Worm (Caenorhabditis elegans): ENCODE measurements around the gene gpx-7.

Gene gpx-7

ce11 chrX:7810991-7811390, 11.4 kb upstream of the gpx-7 start:
- no peak for TF ChIP-seq dao-5 (tag; optimal IDR thresholded peaks at IDR 0.05)
- no peak for TF ChIP-seq W03F9.2 (tag; optimal IDR thresholded peaks at IDR 0.05)
- no peak for TF ChIP-seq him-1 (tag; optimal IDR thresholded peaks at IDR 0.05)

- TF ChIP-seq him-1 (tag; optimal IDR thresholded peaks at IDR 0.05) (no peak), dao-5 (tag; optimal IDR thresholded peaks at IDR 0.05) (no peak), W03F9.2 (tag; optimal IDR thresholded peaks at IDR 0.05) (peak; percentile 0)
Observed at ce11 chrX:7809352-7810196, 10.0 kb upstream of the gpx-7 start.

ce11 chrX:7808388-7808787, 8.8 kb upstream of the gpx-7 start:
- TF ChIP-seq W03F9.2 (tag; optimal IDR thresholded peaks at IDR 0.05) (no peak), dao-5 (tag; optimal IDR thresholded peaks at IDR 0.05) (no peak), him-1 (tag; optimal IDR thresholded peaks at IDR 0.05) (no peak)

- TF ChIP-seq W03F9.2 (tag; optimal IDR thresholded peaks at IDR 0.05) (no peak), him-1 (tag; optimal IDR thresholded peaks at IDR 0.05) (no peak), dao-5 (tag; optimal IDR thresholded peaks at IDR 0.05) (no peak)
Observed at ce11 chrX:7800370-7800769, 790 bp upstream of the gpx-7 start.

- TF ChIP-seq dao-5 (tag; optimal IDR thresholded peaks at IDR 0.05): no peak
- no peak for TF ChIP-seq W03F9.2 (tag; optimal IDR thresholded peaks at IDR 0.05)
- peak; percentile 5 for TF ChIP-seq him-1 (tag; optimal IDR thresholded peaks at IDR 0.05)
Observed at ce11 chrX:7798248-7799020, 1.1 kb downstream of the gpx-7 start, which contains the start of gene adm-4. adm-4 (minus strand) TSS chrX:7798298.

ce11 chrX:7794306-7794743, 5.3 kb downstream of the gpx-7 start:
- TF ChIP-seq W03F9.2 (tag; optimal IDR thresholded peaks at IDR 0.05): no peak
- TF ChIP-seq dao-5 (tag; optimal IDR thresholded peaks at IDR 0.05): peak; percentile 27

ce11 chrX:7793377-7794041, 6.1 kb downstream of the gpx-7 start, which contains the start of gene ZK154.6:
ZK154.6 (minus strand) TSS chrX:7793563.
- TF ChIP-seq him-1 (tag; optimal IDR thresholded peaks at IDR 0.05) (no peak), dao-5 (tag; optimal IDR thresholded peaks at IDR 0.05) (no peak), W03F9.2 (tag; optimal IDR thresholded peaks at IDR 0.05) (no peak)

ce11 chrX:7791802-7792201, 7.8 kb downstream of the gpx-7 start:
- no peak for TF ChIP-seq W03F9.2 (tag; optimal IDR thresholded peaks at IDR 0.05)
- TF ChIP-seq him-1 (tag; optimal IDR thresholded peaks at IDR 0.05): peak; percentile 16

ce11 chrX:7787885-7788353, 11.7 kb downstream of the gpx-7 start, which contains the start of gene ZK154.5:
ZK154.5 (minus strand) TSS chrX:7787935.
- TF ChIP-seq W03F9.2 (tag; optimal IDR thresholded peaks at IDR 0.05) (peak; percentile 34), him-1 (tag; optimal IDR thresholded peaks at IDR 0.05) (no peak), dao-5 (tag; optimal IDR thresholded peaks at IDR 0.05) (no peak)

- TF ChIP-seq W03F9.2 (tag; optimal IDR thresholded peaks at IDR 0.05) (no peak), him-1 (tag; optimal IDR thresholded peaks at IDR 0.05) (peak; percentile 17)
Observed at ce11 chrX:7782389-7782788, 17.2 kb downstream of the gpx-7 start, which contains the start of gene ZK154.4. ZK154.4 (minus strand) TSS chrX:7782415.

ce11 chrX:7781827-7782226, 17.8 kb downstream of the gpx-7 start:
- TF ChIP-seq W03F9.2 (tag; optimal IDR thresholded peaks at IDR 0.05): no peak
- TF ChIP-seq him-1 (tag; optimal IDR thresholded peaks at IDR 0.05): no peak
- TF ChIP-seq dao-5 (tag; optimal IDR thresholded peaks at IDR 0.05): no peak

ce11 chrX:7779527-7780033, 20.0 kb downstream of the gpx-7 start, which contains the start of gene ZK154.1:
ZK154.1 (plus strand) TSS chrX:7779577.
- TF ChIP-seq W03F9.2 (tag; optimal IDR thresholded peaks at IDR 0.05) (no peak), dao-5 (tag; optimal IDR thresholded peaks at IDR 0.05) (no peak), him-1 (tag; optimal IDR thresholded peaks at IDR 0.05) (no peak)

ce11 chrX:7778786-7779185, 20.8 kb downstream of the gpx-7 start:
- TF ChIP-seq W03F9.2 (tag; optimal IDR thresholded peaks at IDR 0.05): no peak
- TF ChIP-seq him-1 (tag; optimal IDR thresholded peaks at IDR 0.05): no peak
- no peak for TF ChIP-seq dao-5 (tag; optimal IDR thresholded peaks at IDR 0.05)
